Fruit fly (Drosophila melanogaster): ENCODE data around the gene CG12091.

The CG12091 gene

DNA sequence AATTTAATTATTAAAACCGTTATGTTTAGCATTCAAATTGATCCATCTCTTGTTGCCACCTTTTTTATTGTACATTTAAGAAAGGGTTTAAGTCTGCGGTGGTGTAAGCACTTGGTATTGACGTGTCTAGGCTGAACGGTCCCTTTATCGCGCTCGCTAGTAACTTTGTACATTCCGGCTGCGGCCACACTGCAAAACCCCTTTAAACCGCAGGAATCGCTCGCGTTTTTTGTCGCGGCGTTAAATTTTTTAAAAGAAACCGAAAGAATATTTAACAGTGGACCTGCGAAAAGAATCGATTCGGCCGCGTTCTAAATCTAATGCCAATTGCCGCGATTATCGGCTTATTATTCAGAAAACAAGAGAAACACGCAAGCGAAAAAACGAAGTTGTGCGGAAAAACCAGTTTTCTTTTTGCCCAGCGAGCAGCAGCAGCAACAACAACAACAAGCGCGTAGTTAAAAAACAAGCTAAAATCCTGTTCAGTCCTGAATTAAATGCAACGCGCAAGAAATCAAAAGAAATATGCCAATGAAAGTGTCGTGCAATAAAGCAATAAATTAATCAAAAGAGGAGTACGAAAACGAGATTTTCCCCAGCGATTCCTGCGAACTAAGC lies 40.0 kb upstream of the CG12091 start, which contains the start of gene CG13917 (continued):
- no peak for TF ChIP-seq Max (GFP tag; optimal IDR thresholded peaks at IDR 0.05)
- no peak for TF ChIP-seq CG16863 (GFP tag; optimal IDR thresholded peaks at IDR 0.05)
- no peak for TF ChIP-seq CG17328 (GFP tag; IDR thresholded peaks at IDR 0.05)
- peak; percentile 21 for TF ChIP-seq Deaf1 (tag; optimal IDR thresholded peaks at IDR 0.05)
- TF ChIP-seq CG9437 (GFP tag; optimal IDR thresholded peaks at IDR 0.05) = no peak
- TF ChIP-seq CG3163 (GFP tag; optimal IDR thresholded peaks at IDR 0.05) = no peak
- no peak for TF ChIP-seq CG2875 (GFP tag; optimal IDR thresholded peaks at IDR 0.05)
- no peak for TF ChIP-seq onecut (GFP tag; IDR thresholded peaks at IDR 0.05)
- no peak for TF ChIP-seq Aef1 (GFP tag; IDR thresholded peaks at IDR 0.05)
- no peak for TF ChIP-seq Dip2 (GFP tag; IDR thresholded peaks at IDR 0.05)
- TF ChIP-seq Hand (GFP tag; optimal IDR thresholded peaks at IDR 0.05) = no peak
- TF ChIP-seq ash1 (GFP tag; optimal IDR thresholded peaks at IDR 0.05) = no peak
- TF ChIP-seq cato (GFP tag; optimal IDR thresholded peaks at IDR 0.05; ENCODE audit: borderline replicate concordance) = no peak
- TF ChIP-seq Atf3 (GFP tag; optimal IDR thresholded peaks at IDR 0.05) = no peak
- TF ChIP-seq CG7745 (tag; optimal IDR thresholded peaks at IDR 0.05) = no peak
- no peak for TF ChIP-seq gsb-n (tag; optimal IDR thresholded peaks at IDR 0.05)
- TF ChIP-seq ttk (GFP tag; IDR thresholded peaks at IDR 0.05) = no peak
- no peak; the same call in 2 of the 3 replicates for TF ChIP-seq CG11560 (tag; IDR thresholded peaks at IDR 0.05)
- TF ChIP-seq CG15269 (tag; optimal IDR thresholded peaks at IDR 0.05) = no peak
- TF ChIP-seq Adf1 (GFP tag; IDR thresholded peaks at IDR 0.05) = no peak
- TF ChIP-seq slbo (GFP tag; IDR thresholded peaks at IDR 0.05) = no peak
- peak; percentile 31; the same call in 1 of the 3 replicates for TF ChIP-seq row (GFP tag; IDR thresholded peaks at IDR 0.05)
- TF ChIP-seq Tbp (GFP tag; optimal IDR thresholded peaks at IDR 0.05) = no peak
- TF ChIP-seq Neu2 (GFP tag; optimal IDR thresholded peaks at IDR 0.05; ENCODE audit: borderline replicate concordance) = no peak
- TF ChIP-seq PHDP (tag; optimal IDR thresholded peaks at IDR 0.05) = no peak
- TF ChIP-seq CG7928 (GFP tag; optimal IDR thresholded peaks at IDR 0.05) = no peak
- TF ChIP-seq Hr78 (GFP tag; optimal IDR thresholded peaks at IDR 0.05) = no peak
- TF ChIP-seq vvl (GFP tag; IDR thresholded peaks at IDR 0.05) = peak; percentile 76
- TF ChIP-seq CG31365 (tag; optimal IDR thresholded peaks at IDR 0.05) = no peak
- no peak for TF ChIP-seq CG11695 (GFP tag; IDR thresholded peaks at IDR 0.05)
- TF ChIP-seq CG11456 (GFP tag; IDR thresholded peaks at IDR 0.05) = no peak
- TF ChIP-seq CG6654 (GFP tag; optimal IDR thresholded peaks at IDR 0.05) = no peak
- peak; percentile 48 for TF ChIP-seq Sry-δ (GFP tag; optimal IDR thresholded peaks at IDR 0.05)
- TF ChIP-seq fd3F (GFP tag; optimal IDR thresholded peaks at IDR 0.05) = no peak
- no peak for TF ChIP-seq z (GFP tag; IDR thresholded peaks at IDR 0.05)
- no peak for TF ChIP-seq CG4730 (GFP tag; IDR thresholded peaks at IDR 0.05)
- peak; percentile 98 for TF ChIP-seq CG9797 (GFP tag; optimal IDR thresholded peaks at IDR 0.05)
- no peak for TF ChIP-seq h (optimal IDR thresholded peaks at IDR 0.05)
- no peak for TF ChIP-seq Usf (GFP tag; optimal IDR thresholded peaks at IDR 0.05)
- TF ChIP-seq fu2 (GFP tag; optimal IDR thresholded peaks at IDR 0.05) = no peak
- TF ChIP-seq Mad (GFP tag; optimal IDR thresholded peaks at IDR 0.05) = no peak
- TF ChIP-seq Doc3 (GFP tag; IDR thresholded peaks at IDR 0.05; ENCODE audit: partially characterized antibody) = no peak
- TF ChIP-seq inv (GFP tag; IDR thresholded peaks at IDR 0.05; ENCODE audit: partially characterized antibody) = no peak; the same call in 1 of the 2 replicates
- TF ChIP-seq nmo (GFP tag; optimal IDR thresholded peaks at IDR 0.05) = peak; percentile 18
- TF ChIP-seq CG10462 (GFP tag; optimal IDR thresholded peaks at IDR 0.05) = no peak
- no peak for TF ChIP-seq NC2β (GFP tag; optimal IDR thresholded peaks at IDR 0.05)
- no peak for TF ChIP-seq CG11723 (GFP tag; optimal IDR thresholded peaks at IDR 0.05)
- no peak for TF ChIP-seq CG17612 (GFP tag; IDR thresholded peaks at IDR 0.05)
- TF ChIP-seq ems (GFP tag; optimal IDR thresholded peaks at IDR 0.05) = peak; percentile 17
- TF ChIP-seq vnd (GFP tag; IDR thresholded peaks at IDR 0.05; ENCODE audit: partially characterized antibody) = no peak
- peak; percentile 84 for TF ChIP-seq Kr (GFP tag; optimal IDR thresholded peaks at IDR 0.05)
